Fruit fly (Drosophila melanogaster) whole organism, embryonic: ENCODE measurements around the gene Pdfr.

Experiments
- Awh ChIP-seq: fragments of 200-800 bp; sonication (Bioruptor generic); IDR thresholded peaks from 2 replicates; pipeline ENCODE4, ENCODE4 v1.3.6; 2022; ENCODE audit warnings: missing biosample characterization, missing genetic modification characterization
- C15 ChIP-seq: fragments of 200-800 bp; sonication (Bioruptor generic); IDR thresholded peaks from 3 replicates; pipeline ENCODE4 v1.3.6; 2022; ENCODE audit warnings: missing biosample characterization, missing genetic modification characterization
- CG10209 ChIP-seq: fragments of 200-800 bp; sonication (Bioruptor generic); optimal IDR thresholded peaks from 3 replicates; lab custom pipeline; 2017; ENCODE audit warnings: missing biosample characterization, mild to moderate bottlenecking, missing genetic modification characterization, missing genetic modification reagents
- CG10274 ChIP-seq: fragments of 200-800 bp; sonication (Bioruptor generic); optimal IDR thresholded peaks from 3 replicates; lab custom pipeline; 2017; ENCODE audit warnings: missing biosample characterization, mild to moderate bottlenecking, missing genetic modification characterization
- CG10543 ChIP-seq: fragments of 200-800 bp; sonication (Bioruptor generic); optimal IDR thresholded peaks from 3 replicates; lab custom pipeline; 2017; ENCODE audit warnings: missing biosample characterization, mild to moderate bottlenecking, missing genetic modification characterization, moderate library complexity
- CG10959 ChIP-seq: fragments of 200-800 bp; sonication (Bioruptor generic); IDR thresholded peaks from 2 replicates; pipeline ENCODE4 v1.3.6; 2022; ENCODE audit warnings: missing biosample characterization, missing genetic modification characterization
- CG11085 ChIP-seq: fragments of 200-800 bp; sonication (Bioruptor generic); IDR thresholded peaks from 2 replicates; pipeline ENCODE4 v1.3.6; 2022; ENCODE audit warnings: missing biosample characterization, missing genetic modification characterization
- CG12071 ChIP-seq: fragments of 200-800 bp; sonication (Bioruptor generic); optimal IDR thresholded peaks from 3 replicates; lab custom pipeline; 2018; ENCODE audit warnings: missing biosample characterization, mild to moderate bottlenecking, missing genetic modification characterization
- CG12659 ChIP-seq: fragments of 200-800 bp; sonication (Bioruptor generic); optimal IDR thresholded peaks from 3 replicates; lab custom pipeline; 2017; ENCODE audit warnings: mild to moderate bottlenecking, missing biosample characterization, missing genetic modification reagents, missing genetic modification characterization
- CG12769 ChIP-seq: fragments of 200-800 bp; sonication (Bioruptor generic); optimal IDR thresholded peaks from 2 replicates; lab custom pipeline; 2019; ENCODE audit warnings: missing biosample characterization, mild to moderate bottlenecking, missing genetic modification characterization, moderate library complexity
- CG13894 ChIP-seq: fragments of 200-800 bp; sonication (Bioruptor generic); optimal IDR thresholded peaks from 3 replicates; lab custom pipeline; 2018; ENCODE audit warnings: missing biosample characterization, mild to moderate bottlenecking, missing genetic modification characterization, moderate library complexity
- CG14667 ChIP-seq: fragments of 200-800 bp; sonication (Bioruptor generic); IDR thresholded peaks from 2 replicates; pipeline ENCODE4 v1.3.6; 2022; ENCODE audit warnings: missing biosample characterization, missing genetic modification characterization
- CG15479 ChIP-seq: fragments of 200-800 bp; sonication (Bioruptor generic); optimal IDR thresholded peaks from 3 replicates; lab custom pipeline; 2019; ENCODE audit warnings: missing biosample characterization, mild to moderate bottlenecking, missing genetic modification characterization, moderate library complexity
- CG17361 ChIP-seq: fragments of 200-800 bp; sonication (Bioruptor generic); IDR thresholded peaks from 3 replicates; pipeline ENCODE4 v1.3.6; 2022; ENCODE audit warnings: missing biosample characterization, missing genetic modification characterization
- CG17612 ChIP-seq: fragments of 200-800 bp; sonication (Bioruptor generic); IDR thresholded peaks from 2 replicates; pipeline ENCODE4 v1.3.6; 2022; ENCODE audit warnings: missing biosample characterization, missing genetic modification characterization
- CG2678 ChIP-seq: fragments of 200-800 bp; sonication (Bioruptor generic); optimal IDR thresholded peaks from 3 replicates; lab custom pipeline; 2019; ENCODE audit warnings: missing biosample characterization, mild to moderate bottlenecking, missing genetic modification characterization, moderate library complexity
- CG30403 ChIP-seq: fragments of 200-800 bp; sonication (Bioruptor generic); optimal IDR thresholded peaks from 3 replicates; lab custom pipeline; 2016; ENCODE audit warnings: missing biosample characterization, missing genetic modification characterization
- CG31441 ChIP-seq: fragments of 200-800 bp; sonication (Bioruptor generic); IDR thresholded peaks from 2 replicates; pipeline ENCODE4 v1.3.6; 2022; ENCODE audit warnings: missing biosample characterization, missing genetic modification characterization
- CG32532 ChIP-seq: fragments of 200-800 bp; sonication (Bioruptor generic); IDR thresholded peaks from 2 replicates; pipeline ENCODE4 v1.3.6; 2022; ENCODE audit warnings: missing biosample characterization, missing genetic modification characterization
- CG34376 ChIP-seq: fragments of 200-800 bp; sonication (Bioruptor generic); optimal IDR thresholded peaks from 2 replicates; lab custom pipeline; 2018; ENCODE audit warnings: missing biosample characterization, mild to moderate bottlenecking, missing genetic modification characterization
- CG3847 ChIP-seq: fragments of 200-800 bp; sonication (Bioruptor generic); IDR thresholded peaks from 2 replicates; pipeline ENCODE4 v1.3.6; 2022; ENCODE audit warnings: missing biosample characterization, missing genetic modification characterization
- CG4328 ChIP-seq: fragments of 200-800 bp; sonication (Bioruptor generic); optimal IDR thresholded peaks from 3 replicates; lab custom pipeline; 2017; ENCODE audit warnings: missing biosample characterization, missing genetic modification reagents, missing genetic modification characterization
- CG4360 ChIP-seq: fragments of 200-800 bp; sonication (Bioruptor generic); IDR thresholded peaks from 2 replicates; pipeline ENCODE4 v1.3.6; 2022; ENCODE audit warnings: missing biosample characterization, missing genetic modification characterization
- CG4404 ChIP-seq: fragments of 200-800 bp; sonication (Bioruptor generic); IDR thresholded peaks from 2 replicates; pipeline ENCODE4 v1.3.6; 2022; ENCODE audit warnings: missing biosample characterization, missing genetic modification characterization
- CG5245 ChIP-seq: fragments of 200-800 bp; sonication (Bioruptor generic); optimal IDR thresholded peaks from 3 replicates; lab custom pipeline; 2016; ENCODE audit warnings: missing biosample characterization, missing genetic modification characterization
- CG7839 ChIP-seq: fragments of 200-800 bp; sonication (Bioruptor generic); optimal IDR thresholded peaks from 3 replicates; lab custom pipeline; 2018; ENCODE audit warnings: missing biosample characterization, mild to moderate bottlenecking, missing genetic modification characterization, moderate library complexity
- E2f2 ChIP-seq: fragments of 200-800 bp; sonication (Bioruptor generic); IDR thresholded peaks from 2 replicates; pipeline ENCODE4 v1.3.6; 2022; ENCODE audit warnings: missing biosample characterization, missing genetic modification characterization
- Gug ChIP-seq: fragments of 200-800 bp; sonication (Bioruptor generic); IDR thresholded peaks from 4 replicates; pipeline ENCODE4 v1.3.6; 2022; ENCODE audit warnings: missing biosample characterization, missing genetic modification characterization
- Hr3 ChIP-seq: fragments of 200-800 bp; sonication (Bioruptor generic); optimal IDR thresholded peaks from 3 replicates; lab custom pipeline; 2016; ENCODE audit warnings: missing biosample characterization, missing genetic modification characterization
- Lhr ChIP-seq: fragments of 200-800 bp; sonication (Bioruptor generic); optimal IDR thresholded peaks from 3 replicates; lab custom pipeline; 2017; ENCODE audit warnings: mild to moderate bottlenecking, missing biosample characterization, missing genetic modification reagents, missing genetic modification characterization
- Lim3 ChIP-seq: fragments of 200-800 bp; sonication (Bioruptor generic); IDR thresholded peaks from 2 replicates; pipeline ENCODE4 v1.3.6; 2022; ENCODE audit warnings: missing biosample characterization, missing genetic modification characterization
- Max ChIP-seq: fragments of 200-800 bp; sonication (Bioruptor generic); optimal IDR thresholded peaks from 2 replicates; lab custom pipeline; 2016; ENCODE audit warnings: missing biosample characterization, mild to moderate bottlenecking, missing genetic modification characterization
- Optix ChIP-seq: fragments of 200-800 bp; sonication (Bioruptor generic); IDR thresholded peaks from 3 replicates; pipeline ENCODE4 v1.3.6; 2022; ENCODE audit warnings: missing biosample characterization, missing genetic modification characterization
- Rfx ChIP-seq: fragments of 200-800 bp; sonication (Bioruptor generic); IDR thresholded peaks from 2 replicates; pipeline ENCODE4 v1.3.6; 2022; ENCODE audit warnings: missing biosample characterization, missing genetic modification characterization
- Sox102F ChIP-seq: fragments of 200-800 bp; sonication (Bioruptor generic); optimal IDR thresholded peaks from 2 replicates; lab custom pipeline; 2018; ENCODE audit warnings: missing biosample characterization, mild to moderate bottlenecking, missing genetic modification characterization, moderate library complexity
- al ChIP-seq: fragments of 200-800 bp; sonication (Bioruptor generic); IDR thresholded peaks from 2 replicates; pipeline ENCODE4 v1.3.6; 2022; ENCODE audit warnings: missing biosample characterization, missing genetic modification characterization
- bsh ChIP-seq, 2 experiments: fragments of 200-800 bp; sonication (Bioruptor generic); optimal IDR thresholded peaks; 2 replicates each; lab custom pipeline; 2017 to 2018; ENCODE audit warnings: mild to moderate bottlenecking in 2 of 2, missing biosample characterization in 2 of 2, missing genetic modification characterization in 2 of 2, moderate library complexity in 1 of 2
- chm ChIP-seq: fragments of 200-800 bp; sonication (Bioruptor generic); IDR thresholded peaks from 2 replicates; pipeline ENCODE4 v1.3.6; 2022; ENCODE audit warnings: missing biosample characterization, missing genetic modification characterization
- dimm ChIP-seq: fragments of 200-800 bp; sonication (Bioruptor generic); IDR thresholded peaks from 2 replicates; pipeline ENCODE4 v1.3.6; 2022; ENCODE audit warnings: missing biosample characterization, missing genetic modification characterization
- disco-r ChIP-seq: fragments of 200-800 bp; sonication (Bioruptor generic); optimal IDR thresholded peaks from 2 replicates; lab custom pipeline; 2016; ENCODE audit warnings: missing biosample characterization, missing genetic modification characterization
- dmrt99B ChIP-seq: fragments of 200-800 bp; sonication (Bioruptor generic); optimal IDR thresholded peaks from 2 replicates; lab custom pipeline; 2018; ENCODE audit warnings: missing biosample characterization, mild to moderate bottlenecking, missing genetic modification characterization, moderate library complexity
- ewg ChIP-seq: fragments of 200-800 bp; sonication (Bioruptor generic); optimal IDR thresholded peaks from 3 replicates; lab custom pipeline; 2017; ENCODE audit warnings: mild to moderate bottlenecking, missing biosample characterization, missing genetic modification reagents, missing genetic modification characterization
- exex ChIP-seq: fragments of 200-800 bp; sonication (Bioruptor generic); optimal IDR thresholded peaks from 4 replicates; lab custom pipeline; 2018; ENCODE audit warnings: missing biosample characterization, mild to moderate bottlenecking, missing genetic modification characterization, moderate library complexity
- grau ChIP-seq: fragments of 200-800 bp; optimal IDR thresholded peaks from 3 replicates; lab custom pipeline; 2019; ENCODE audit warnings: missing biosample characterization, mild to moderate bottlenecking, missing genetic modification characterization, moderate library complexity
- ind ChIP-seq: fragments of 200-800 bp; sonication (Bioruptor generic); optimal IDR thresholded peaks from 3 replicates; lab custom pipeline; 2016; ENCODE audit warnings: missing biosample characterization, missing genetic modification characterization
- lmd ChIP-seq: fragments of 200-800 bp; sonication (Bioruptor generic); IDR thresholded peaks from 2 replicates; pipeline ENCODE4 v1.3.6; 2022; ENCODE audit warnings: missing biosample characterization, missing genetic modification characterization
- pan ChIP-seq, 4 experiments: fragments of >200 bp in 3 of 4; fragments of 200-800 bp in 1 of 4; sonication (Bioruptor generic) in 1 of 4; optimal IDR thresholded peaks in 3 of 4; IDR thresholded peaks in 1 of 4; 2 replicates each; pipeline versions ENCODE4 v1.3.6 to Lab custom; 2017 to 2022; ENCODE audit warnings: missing biosample characterization in 2 of 4, missing genetic modification characterization in 2 of 4, mixed read lengths in 1 of 4
- slbo ChIP-seq: fragments of 200-800 bp; sonication (Bioruptor generic); IDR thresholded peaks from 2 replicates; pipeline ENCODE4 v1.3.6; 2022; ENCODE audit warnings: missing biosample characterization, missing genetic modification characterization
- sug ChIP-seq: fragments of 200-800 bp; optimal IDR thresholded peaks from 2 replicates; lab custom pipeline; 2019; ENCODE audit warnings: missing biosample characterization, mild to moderate bottlenecking, missing genetic modification characterization, moderate library complexity
- zfh1 ChIP-seq: fragments of 200-800 bp; sonication (Bioruptor generic); IDR thresholded peaks from 3 replicates; pipeline ENCODE4 v1.3.6; 2022; ENCODE audit warnings: missing biosample characterization, missing genetic modification characterization

Gene Pdfr

DNA sequence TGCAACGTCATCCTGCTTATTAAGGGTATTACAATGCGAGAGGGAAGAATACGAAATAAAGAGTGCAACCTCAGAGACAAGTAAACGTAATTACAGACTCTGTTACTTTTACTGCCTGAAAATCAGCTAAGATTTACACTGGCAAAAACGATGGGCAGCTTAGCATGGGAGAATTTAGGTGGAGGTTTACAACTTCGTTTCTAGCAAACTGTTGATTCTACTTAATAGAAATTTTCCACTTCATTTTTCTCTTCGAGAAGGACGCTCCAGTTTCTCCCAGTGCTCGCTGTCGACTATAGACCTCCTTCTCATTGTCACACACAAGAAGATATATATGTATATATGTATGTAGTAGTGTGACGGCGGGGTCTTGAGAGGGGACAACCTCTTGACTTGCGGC, 15.9 kb upstream of the Pdfr start:
- TF ChIP-seq CG17612 (GFP tag; lab: Robert Waterston, UW) (no peak), CG11085 (no peak), CG15479 (no peak), bsh (GFP tag; optimal IDR thresholded peaks at IDR 0.05; lab: Kevin White, UChicago) (peak; percentile 52 to 63), CG10274 (GFP tag; lab: Kevin White, UChicago) (no peak), CG10543 (GFP tag; lab: Kevin White, UChicago) (no peak), Rfx (GFP tag; lab: Robert Waterston, UW) (peak; percentile 58), C15 (0 out of 3 replicates have a peak, but pooled peaks have one; percentile 29), sug (tag; lab: Kevin White, UChicago) (no peak), CG7839 (tag; lab: Kevin White, UChicago) (peak; percentile 48), pan (optimal IDR thresholded peaks at IDR 0.05; lab: Kevin White, UChicago) (no peak), pan (GFP tag; optimal IDR thresholded peaks at IDR 0.05 in 1 of 2, IDR thresholded peaks at IDR 0.05 in 1 of 2) (peak in 1 of 2 experiments; percentile 70), CG4328 (no peak), CG14667 (GFP tag; lab: Robert Waterston, UW) (0 out of 2 replicates have a peak, but pooled peaks have one; percentile 33), ind (GFP tag; lab: Kevin White, UChicago) (no peak), dmrt99B (tag; lab: Kevin White, UChicago) (peak; percentile 60), CG2678 (tag; lab: Kevin White, UChicago) (peak; percentile 8), grau (tag; lab: Kevin White, UChicago) (peak; percentile 45), CG32532 (GFP tag; lab: Robert Waterston, UW) (peak; percentile 30; the same call in 1 of the 2 replicates), CG34376 (GFP tag; lab: Kevin White, UChicago) (no peak), Optix (GFP tag; lab: Robert Waterston, UW) (0 out of 3 replicates have a peak, but pooled peaks have one; percentile 30), CG12071 (GFP tag; lab: Kevin White, UChicago) (no peak), zfh1 (GFP tag; lab: Robert Waterston, UW) (peak; percentile 65; the same call in 2 of the 3 replicates), CG10959 (GFP tag; lab: Robert Waterston, UW) (0 out of 2 replicates have a peak, but pooled peaks have one; percentile 25), Gug (peak; percentile 43; the same call in 1 of the 4 replicates), CG12769 (tag; lab: Kevin White, UChicago) (peak; percentile 45), Hr3 (peak; percentile 39), slbo (GFP tag; lab: Robert Waterston, UW) (peak; percentile 64), CG13894 (tag; lab: Kevin White, UChicago) (no peak), CG17361 (GFP tag; lab: Robert Waterston, UW) (peak; percentile 43; the same call in 2 of the 3 replicates), CG4404 (GFP tag; lab: Robert Waterston, UW) (0 out of 2 replicates have a peak, but pooled peaks have one; percentile 34), CG31441 (GFP tag; lab: Robert Waterston, UW) (peak; percentile 50; the same call in 1 of the 2 replicates), exex (tag; lab: Kevin White, UChicago) (no peak), dimm (GFP tag; lab: Robert Waterston, UW) (peak; percentile 23; the same call in 1 of the 2 replicates), Max (GFP tag; lab: Kevin White, UChicago) (no peak), Lim3 (GFP tag; lab: Robert Waterston, UW) (no peak), E2f2 (0 out of 2 replicates have a peak, but pooled peaks have one; percentile 9), Awh (peak; percentile 52), ewg (peak; percentile 18), al (0 out of 2 replicates have a peak, but pooled peaks have one; percentile 36), CG10209 (no peak), CG12659 (GFP tag; lab: Kevin White, UChicago) (peak; percentile 29), disco-r (GFP tag; lab: Kevin White, UChicago) (no peak), CG5245 (no peak), Lhr (no peak), CG30403 (peak; percentile 50), chm (GFP tag; lab: Robert Waterston, UW) (no peak), CG3847 (GFP tag; lab: Robert Waterston, UW) (no peak; the same call in 1 of the 2 replicates), Sox102F (peak; percentile 37), CG4360 (GFP tag; lab: Robert Waterston, UW) (no peak), lmd (GFP tag; lab: Robert Waterston, UW) (peak; percentile 55)
